Fruit fly (Drosophila melanogaster): ENCODE data around the gene CG13305.

The CG13305 gene

DNA sequence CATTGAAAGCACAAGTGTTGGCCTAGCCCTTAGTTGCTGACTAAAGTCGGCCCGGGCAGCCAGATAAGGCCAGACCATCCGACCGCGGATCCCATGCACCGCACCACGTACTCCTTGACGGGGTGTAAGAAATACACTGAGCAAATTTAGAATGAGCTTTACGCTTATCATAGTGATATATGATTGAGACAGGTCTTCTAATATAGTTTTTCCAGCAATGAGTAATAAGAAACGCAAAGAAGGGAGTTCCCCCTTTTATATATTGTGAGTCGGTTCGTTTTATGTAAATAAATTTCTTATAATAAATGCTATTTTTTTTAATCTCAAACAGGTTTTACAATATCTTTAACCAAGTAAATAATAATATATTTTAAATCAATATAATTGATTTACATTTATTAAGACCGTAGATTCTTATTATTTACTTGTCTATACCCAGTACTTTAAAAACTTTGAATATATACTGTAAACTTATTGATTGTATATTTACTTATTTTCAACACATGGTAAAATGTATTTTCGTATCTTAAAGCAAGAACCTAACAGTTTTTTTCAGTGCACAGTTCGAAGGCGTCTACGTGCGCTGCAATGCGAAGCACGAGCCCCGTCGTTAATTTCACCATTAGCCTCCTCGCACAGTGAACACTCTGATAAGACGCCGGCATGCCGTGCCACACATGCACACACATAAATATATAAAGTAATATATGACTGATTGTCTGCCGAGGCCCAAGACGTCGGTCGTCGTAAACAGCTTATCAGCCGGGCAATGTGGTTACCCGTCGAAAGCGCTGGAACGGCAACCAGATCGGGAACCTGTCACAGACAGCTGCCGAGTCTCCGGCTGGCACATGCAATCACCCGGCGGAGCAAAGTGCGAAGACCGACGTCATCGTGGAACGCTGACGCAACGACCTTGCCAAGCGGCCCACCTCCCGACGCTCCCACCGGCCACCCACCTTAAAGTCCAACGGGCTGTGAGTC is 45.6 kb upstream of the CG13305 start (continued):
- TF ChIP-seq hkb (optimal IDR thresholded peaks at IDR 0.05) (no peak), hkb (GFP tag; IDR thresholded peaks at IDR 0.05) (no peak), cato (GFP tag; optimal IDR thresholded peaks at IDR 0.05; ENCODE audit: borderline replicate concordance) (no peak), Ets65A (GFP tag) (no peak), CG1603 (tag; optimal IDR thresholded peaks at IDR 0.05) (no peak), CG15073 (GFP tag; optimal IDR thresholded peaks at IDR 0.05) (no peak), sima (GFP tag; optimal IDR thresholded peaks at IDR 0.05) (no peak), CG4424 (GFP tag; optimal IDR thresholded peaks at IDR 0.05) (peak; percentile 43), CG9437 (GFP tag; optimal IDR thresholded peaks at IDR 0.05) (peak; percentile 76), lov (optimal IDR thresholded peaks at IDR 0.05) (no peak), lov (GFP tag; IDR thresholded peaks at IDR 0.05) (no peak), CG31388 (GFP tag; optimal IDR thresholded peaks at IDR 0.05) (no peak), CG1602 (GFP tag; optimal IDR thresholded peaks at IDR 0.05) (peak; percentile 19), CG17568 (GFP tag; optimal IDR thresholded peaks at IDR 0.05) (no peak), toy (GFP tag; IDR thresholded peaks at IDR 0.05) (no peak), Antp (GFP tag; optimal IDR thresholded peaks at IDR 0.05) (no peak), CG2712 (tag; optimal IDR thresholded peaks at IDR 0.05) (peak; percentile 60), Mad (GFP tag; optimal IDR thresholded peaks at IDR 0.05) (no peak), CG18764 (GFP tag; optimal IDR thresholded peaks at IDR 0.05) (no peak), D19B (GFP tag; optimal IDR thresholded peaks at IDR 0.05) (peak; percentile 1), CG4854 (GFP tag; optimal IDR thresholded peaks at IDR 0.05) (no peak), org-1 (GFP tag; optimal IDR thresholded peaks at IDR 0.05) (peak; percentile 30), shn (GFP tag; optimal IDR thresholded peaks at IDR 0.05) (no peak), bigmax (GFP tag; optimal IDR thresholded peaks at IDR 0.05) (no peak), tll (GFP tag; optimal IDR thresholded peaks at IDR 0.05) (no peak), Deaf1 (tag; optimal IDR thresholded peaks at IDR 0.05) (peak; percentile 82), hth (optimal IDR thresholded peaks at IDR 0.05) (no peak), CG13123 (GFP tag; optimal IDR thresholded peaks at IDR 0.05) (no peak), HLH54F (GFP tag; optimal IDR thresholded peaks at IDR 0.05) (no peak), CG1233 (GFP tag; optimal IDR thresholded peaks at IDR 0.05) (peak; percentile 39), caup (GFP tag; optimal IDR thresholded peaks at IDR 0.05; ENCODE audit: severe bottlenecking) (no peak), CG4617 (GFP tag; optimal IDR thresholded peaks at IDR 0.05; ENCODE audit: borderline replicate concordance) (no peak), CG30020 (tag; optimal IDR thresholded peaks at IDR 0.05) (peak; percentile 17), CG17385 (GFP tag; optimal IDR thresholded peaks at IDR 0.05) (peak; percentile 53), NK7.1 (GFP tag; optimal IDR thresholded peaks at IDR 0.05) (no peak), Bteb2 (GFP tag; optimal IDR thresholded peaks at IDR 0.05) (no peak), H15 (GFP tag; IDR thresholded peaks at IDR 0.05) (no peak), Sox102F (GFP tag; optimal IDR thresholded peaks at IDR 0.05) (peak; percentile 58), zf30C (GFP tag; optimal IDR thresholded peaks at IDR 0.05) (no peak), CG10431 (GFP tag; optimal IDR thresholded peaks at IDR 0.05) (no peak), CHES-1-like (GFP tag; optimal IDR thresholded peaks at IDR 0.05) (no peak), CG14710 (tag; optimal IDR thresholded peaks at IDR 0.05) (peak; percentile 41), pros (GFP tag; optimal IDR thresholded peaks at IDR 0.05) (peak; percentile 30), so (GFP tag; IDR thresholded peaks at IDR 0.05) (0 out of 3 replicates have a peak, but pooled peaks have one; percentile 39), CG11085 (GFP tag; IDR thresholded peaks at IDR 0.05) (no peak), CG1792 (GFP tag; optimal IDR thresholded peaks at IDR 0.05) (no peak), stwl (tag; optimal IDR thresholded peaks at IDR 0.05) (no peak), CG11696 (GFP tag; IDR thresholded peaks at IDR 0.05) (no peak), C15 (GFP tag; IDR thresholded peaks at IDR 0.05) (no peak), sim (GFP tag; IDR thresholded peaks at IDR 0.05) (0 out of 2 replicates have a peak, but pooled peaks have one; percentile 11)
